Worm (Caenorhabditis elegans) whole organism, L1 larva: Measurements from ENCODE around the gene ndub-6.

Source experiments
- C04F5.9 ChIP-seq: sonication (generic microtip); optimal IDR thresholded peaks from 2 replicates; lab custom pipeline; 2016; ENCODE audit warnings: missing genetic modification characterization, missing compliant biosample characterization
- C16A3.4 ChIP-seq: fragments of 150-350 bp; optimal IDR thresholded peaks from 2 replicates; lab custom pipeline; 2014; ENCODE audit warnings: missing biosample characterization, missing genetic modification characterization
- F16B12.6 ChIP-seq: fragments of 150-350 bp; optimal IDR thresholded peaks from 2 replicates; lab custom pipeline; 2014; ENCODE audit warnings: missing biosample characterization, missing genetic modification characterization
- aha-1 ChIP-seq: fragments of 150-350 bp; optimal IDR thresholded peaks from 2 replicates; lab custom pipeline; 2014; ENCODE audit warnings: missing biosample characterization, missing genetic modification characterization
- alr-1 ChIP-seq: fragments of 200-800 bp; sonication (Bioruptor generic); optimal IDR thresholded peaks from 2 replicates; lab custom pipeline; 2018; ENCODE audit warnings: borderline replicate concordance, mild to moderate bottlenecking, missing genetic modification characterization, missing compliant biosample characterization
- ama-1 ChIP-seq: fragments of 150-350 bp; optimal IDR thresholded peaks from 2 replicates; lab custom pipeline; 2014
- blmp-1 ChIP-seq: fragments of 150-350 bp; optimal IDR thresholded peaks from 2 replicates; lab custom pipeline; 2014; ENCODE audit warnings: missing biosample characterization, missing genetic modification characterization
- ceh-63 ChIP-seq: fragments of 200-800 bp; sonication (Bioruptor generic); optimal IDR thresholded peaks from 2 replicates; lab custom pipeline; 2018; ENCODE audit warnings: mild to moderate bottlenecking, missing genetic modification characterization, missing compliant biosample characterization
- ceh-8 ChIP-seq: fragments of 200-800 bp; sonication (Bioruptor generic); optimal IDR thresholded peaks from 2 replicates; lab custom pipeline; 2018; ENCODE audit warnings: mild to moderate bottlenecking, missing genetic modification characterization, moderate library complexity, missing compliant biosample characterization
- ceh-82 ChIP-seq, 3 experiments: fragments of 150-350 bp in 1 of 3; sonication (generic microtip) in 2 of 3; optimal IDR thresholded peaks; 2 replicates each; lab custom pipeline; 2014 to 2017; ENCODE audit warnings: missing biosample characterization in 3 of 3, missing genetic modification characterization in 3 of 3
- ceh-88 ChIP-seq: fragments of 200-800 bp; sonication (Bioruptor generic); IDR thresholded peaks from 2 replicates; pipeline ENCODE4 v1.3.6; 2022; ENCODE audit warnings: missing genetic modification characterization, missing compliant biosample characterization
- ceh-90 ChIP-seq: sonication (generic microtip); optimal IDR thresholded peaks from 2 replicates; lab custom pipeline; 2016; ENCODE audit warnings: missing genetic modification characterization, missing compliant biosample characterization
- dpl-1 ChIP-seq, 3 experiments: fragments of 150-350 bp in 2 of 3; sonication (generic microtip) in 1 of 3; optimal IDR thresholded peaks; 2 replicates each; lab custom pipeline; 2014 to 2017; ENCODE audit warnings: missing biosample characterization in 3 of 3, missing genetic modification characterization in 3 of 3, missing genetic modification reagents in 3 of 3
- dsc-1 ChIP-seq: sonication (generic microtip); optimal IDR thresholded peaks from 2 replicates; lab custom pipeline; 2016; ENCODE audit warnings: mild to moderate bottlenecking, missing genetic modification characterization, missing compliant biosample characterization
- efl-1 ChIP-seq, 4 experiments: fragments of 150-350 bp; optimal IDR thresholded peaks in 3 of 4; peaks in 1 of 4; 1 replicate in 1 of 4; 2 replicates in 3 of 4; lab custom pipeline; 2014; ENCODE audit warnings: missing biosample characterization in 2 of 4, missing genetic modification characterization in 2 of 4, missing genetic modification reagents in 2 of 4
- efl-3 ChIP-seq: fragments of 200-800 bp; sonication (Bioruptor generic); optimal IDR thresholded peaks from 2 replicates; lab custom pipeline; 2018; ENCODE audit warnings: mild to moderate bottlenecking, missing genetic modification characterization, missing compliant biosample characterization
- egl-13 ChIP-seq: sonication (generic microtip); optimal IDR thresholded peaks from 2 replicates; lab custom pipeline; 2016; ENCODE audit warnings: missing genotype, missing genetic modification reagents, missing genetic modification characterization, missing compliant biosample characterization
- egl-27 ChIP-seq, 2 experiments: fragments of 150-350 bp in 1 of 2; sonication (generic microtip); optimal IDR thresholded peaks; 3 replicates each; lab custom pipeline; 2017 to 2018; ENCODE audit warnings: missing biosample characterization in 2 of 2, missing genetic modification characterization in 2 of 2, missing genetic modification reagents in 2 of 2
- elt-2 ChIP-seq: sonication (generic microtip); optimal IDR thresholded peaks from 2 replicates; lab custom pipeline; 2016; ENCODE audit warnings: missing genetic modification characterization, mild to moderate bottlenecking, inconsistent platforms, missing compliant biosample characterization, missing genetic modification reagents
- elt-3 ChIP-seq, 6 experiments: fragments of 150-350 bp in 1 of 6; sonication (generic microtip); optimal IDR thresholded peaks; 2 replicates each; lab custom pipeline; 2017 to 2018; ENCODE audit warnings: missing biosample characterization in 6 of 6, missing genetic modification characterization in 6 of 6, inconsistent platforms in 1 of 6
- fkh-10 ChIP-seq: sonication (generic microtip); optimal IDR thresholded peaks from 2 replicates; lab custom pipeline; 2017; ENCODE audit warnings: missing biosample characterization, missing genetic modification reagents, missing genetic modification characterization
- fkh-8 ChIP-seq: sonication (generic microtip); optimal IDR thresholded peaks from 2 replicates; lab custom pipeline; 2016; ENCODE audit warnings: mild to moderate bottlenecking, missing genetic modification characterization, missing compliant biosample characterization
- fos-1 ChIP-seq: fragments of 150-350 bp; optimal IDR thresholded peaks from 2 replicates; lab custom pipeline; 2014; ENCODE audit warnings: missing biosample characterization, missing genetic modification characterization
- grh-1 ChIP-seq: fragments of 200-800 bp; sonication (Bioruptor generic); IDR thresholded peaks from 2 replicates; pipeline ENCODE4 v1.3.6; 2022; ENCODE audit warnings: missing genetic modification reagents, missing genetic modification characterization, missing compliant biosample characterization
- hlh-4 ChIP-seq: sonication (generic microtip); optimal IDR thresholded peaks from 2 replicates; lab custom pipeline; 2016; ENCODE audit warnings: mild to moderate bottlenecking, missing genetic modification characterization, missing compliant biosample characterization
- hpl-2 ChIP-seq: fragments of 150-350 bp; optimal IDR thresholded peaks from 2 replicates; lab custom pipeline; 2014; ENCODE audit warnings: missing biosample characterization, missing genetic modification reagents, missing genetic modification characterization
- irx-1 ChIP-seq: sonication (generic microtip); optimal IDR thresholded peaks from 2 replicates; lab custom pipeline; 2016; ENCODE audit warnings: missing genetic modification characterization, missing compliant biosample characterization
- isw-1 ChIP-seq: fragments of 200-800 bp; sonication (Bioruptor generic); IDR thresholded peaks from 2 replicates; pipeline ENCODE4 v1.3.6; 2022; ENCODE audit warnings: missing genetic modification characterization, missing compliant biosample characterization
- lin-15B ChIP-seq: fragments of 150-350 bp; sonication (generic microtip); optimal IDR thresholded peaks from 3 replicates; lab custom pipeline; 2014; ENCODE audit warnings: missing biosample characterization, missing genetic modification characterization
- lsy-2 ChIP-seq, 2 experiments: fragments of 150-350 bp; optimal IDR thresholded peaks; 2 replicates each; lab custom pipeline; 2014; ENCODE audit warnings: missing biosample characterization in 2 of 2, missing genetic modification characterization in 2 of 2
- mdl-1 ChIP-seq, 2 experiments: fragments of 150-350 bp; optimal IDR thresholded peaks; 2 replicates each; lab custom pipeline; 2014 to 2017; ENCODE audit warnings: missing biosample characterization in 2 of 2, missing genetic modification characterization in 2 of 2, inconsistent platforms in 1 of 2
- mef-2 ChIP-seq: fragments of 150-350 bp; optimal IDR thresholded peaks from 2 replicates; lab custom pipeline; 2014; ENCODE audit warnings: missing biosample characterization, missing genetic modification characterization
- mep-1 ChIP-seq: fragments of 150-350 bp; optimal IDR thresholded peaks from 2 replicates; lab custom pipeline; 2014; ENCODE audit warnings: missing biosample characterization, missing genetic modification characterization
- nhr-11 ChIP-seq: fragments of 150-350 bp; optimal IDR thresholded peaks from 2 replicates; lab custom pipeline; 2014; ENCODE audit warnings: missing biosample characterization, missing genetic modification characterization
- nhr-20 ChIP-seq: sonication (generic microtip); optimal IDR thresholded peaks from 2 replicates; lab custom pipeline; 2016; ENCODE audit warnings: mild to moderate bottlenecking, missing genetic modification characterization, missing compliant biosample characterization
- nhr-47 ChIP-seq: sonication (generic microtip); optimal IDR thresholded peaks from 2 replicates; lab custom pipeline; 2016; ENCODE audit warnings: mild to moderate bottlenecking, missing genetic modification characterization, moderate library complexity, missing compliant biosample characterization
- nhr-71 ChIP-seq: sonication (generic microtip); optimal IDR thresholded peaks from 2 replicates; lab custom pipeline; 2016; ENCODE audit warnings: mild to moderate bottlenecking, missing genetic modification characterization, moderate library complexity, missing compliant biosample characterization
- nhr-76 ChIP-seq: sonication (generic microtip); optimal IDR thresholded peaks from 2 replicates; lab custom pipeline; 2017; ENCODE audit warnings: missing biosample characterization, missing genetic modification characterization
- nhr-77 ChIP-seq: fragments of 150-350 bp; optimal IDR thresholded peaks from 2 replicates; lab custom pipeline; 2014; ENCODE audit warnings: missing biosample characterization, missing genetic modification characterization
- nhr-84 ChIP-seq: sonication (generic microtip); optimal IDR thresholded peaks from 2 replicates; lab custom pipeline; 2017; ENCODE audit warnings: missing biosample characterization, missing genetic modification characterization
- nhr-90 ChIP-seq: sonication (generic microtip); optimal IDR thresholded peaks from 2 replicates; lab custom pipeline; 2016; ENCODE audit warnings: mild to moderate bottlenecking, missing genetic modification characterization, missing compliant biosample characterization; ENCODE audit not compliant: poor library complexity
- pag-3 ChIP-seq: sonication (generic microtip); optimal IDR thresholded peaks from 2 replicates; lab custom pipeline; 2017; ENCODE audit warnings: missing genetic modification characterization, mild to moderate bottlenecking, missing compliant biosample characterization, antibody characterized with exemption, borderline replicate concordance; ENCODE audit not compliant: insufficient read depth
- rnt-1 ChIP-seq: sonication (generic microtip); optimal IDR thresholded peaks from 2 replicates; lab custom pipeline; 2016; ENCODE audit warnings: mild to moderate bottlenecking, missing genetic modification characterization, moderate library complexity, missing compliant biosample characterization
- skn-1 ChIP-seq: fragments of 150-350 bp; optimal IDR thresholded peaks from 2 replicates; lab custom pipeline; 2014; ENCODE audit warnings: missing biosample characterization, missing genetic modification characterization
- snpc-4 ChIP-seq: fragments of 150-350 bp; optimal IDR thresholded peaks from 2 replicates; lab custom pipeline; 2014; ENCODE audit warnings: missing biosample characterization, missing genetic modification characterization
- sptf-1 ChIP-seq: fragments of 150-350 bp; optimal IDR thresholded peaks from 2 replicates; lab custom pipeline; 2014; ENCODE audit warnings: missing biosample characterization, missing genetic modification characterization
- swsn-7 ChIP-seq: sonication (generic microtip); optimal IDR thresholded peaks from 2 replicates; lab custom pipeline; 2016; ENCODE audit warnings: missing genetic modification characterization, missing compliant biosample characterization
- unc-62 ChIP-seq: fragments of 150-350 bp; optimal IDR thresholded peaks from 2 replicates; lab custom pipeline; 2014; ENCODE audit warnings: missing biosample characterization, missing genetic modification reagents, missing genetic modification characterization
- unc-98 ChIP-seq: fragments of 200-800 bp; sonication (Bioruptor generic); IDR thresholded peaks from 2 replicates; pipeline ENCODE4 v1.3.6; 2022; ENCODE audit warnings: missing genetic modification characterization, missing compliant biosample characterization
- vab-15 ChIP-seq: sonication (generic microtip); optimal IDR thresholded peaks from 2 replicates; lab custom pipeline; 2017; ENCODE audit warnings: missing genotype, mild to moderate bottlenecking, missing genetic modification characterization, missing compliant biosample characterization
- xbp-1 ChIP-seq: sonication (generic microtip); optimal IDR thresholded peaks from 2 replicates; lab custom pipeline; 2016; ENCODE audit warnings: missing genetic modification characterization, missing compliant biosample characterization
- zip-4 ChIP-seq: fragments of 200-800 bp; sonication (Bioruptor generic); optimal IDR thresholded peaks from 2 replicates; lab custom pipeline; 2018; ENCODE audit warnings: mild to moderate bottlenecking, missing genetic modification characterization, moderate library complexity, missing compliant biosample characterization
- ztf-11 ChIP-seq, 2 experiments: sonication (generic microtip); optimal IDR thresholded peaks; 2 replicates each; lab custom pipeline; 2016 to 2017; ENCODE audit warnings: missing genetic modification characterization in 2 of 2, missing biosample characterization in 1 of 2, missing compliant biosample characterization in 1 of 2

Gene ndub-6

ce11 chrIV:11649031-11649430 is 3.2 kb upstream of the ndub-6 start, which contains the start of gene ZK809.8:
ZK809.8 (minus strand) TSS chrIV:11649064.
- TF ChIP-seq rnt-1 (tag; lab: Kevin White, UChicago) (peak; percentile 41), ama-1 (lab: Kevin White, UChicago) (no peak), elt-2 (no peak), F16B12.6 (no peak), fos-1 (tag; lab: Kevin White, UChicago) (no peak), hlh-4 (tag; lab: Kevin White, UChicago) (no peak), ceh-88 (GFP tag; lab: Robert Waterston, UW) (no peak), fkh-8 (tag; lab: Kevin White, UChicago) (no peak), mep-1 (tag; lab: Kevin White, UChicago) (no peak), ceh-90 (no peak), grh-1 (GFP tag; lab: Robert Waterston, UW) (no peak), vab-15 (tag; lab: Kevin White, UChicago) (no peak), isw-1 (no peak), skn-1 (no peak), hpl-2 (no peak), nhr-20 (tag; lab: Kevin White, UChicago) (peak; percentile 6), dsc-1 (no peak), lin-15B (tag; lab: Kevin White, UChicago) (no peak), pag-3 (tag; lab: Kevin White, UChicago) (no peak), ceh-82 (tag; optimal IDR thresholded peaks at IDR 0.05; lab: Kevin White, UChicago) (no peak), nhr-90 (tag; lab: Kevin White, UChicago) (no peak), nhr-47 (tag; lab: Kevin White, UChicago) (no peak), sptf-1 (tag; lab: Kevin White, UChicago) (no peak), aha-1 (no peak), swsn-7 (tag; lab: Kevin White, UChicago) (no peak), C16A3.4 (tag; lab: Kevin White, UChicago) (no peak), egl-13 (no peak), mef-2 (no peak), C04F5.9 (tag; lab: Kevin White, UChicago) (no peak), ceh-8 (GFP tag; lab: Kevin White, UChicago) (no peak), nhr-84 (no peak), unc-98 (no peak), zip-4 (GFP tag; lab: Kevin White, UChicago) (no peak), nhr-71 (peak; percentile 82), egl-27 (tag; optimal IDR thresholded peaks at IDR 0.05; lab: Kevin White, UChicago) (no peak), lsy-2 (tag; optimal IDR thresholded peaks at IDR 0.05; lab: Kevin White, UChicago) (peak in 1 of 2 experiments; percentile 42), elt-3 (tag; optimal IDR thresholded peaks at IDR 0.05; lab: Kevin White, UChicago) (no peak), blmp-1 (tag; lab: Kevin White, UChicago) (no peak), nhr-11 (tag; lab: Kevin White, UChicago) (no peak), nhr-77 (no peak), ceh-63 (GFP tag; lab: Kevin White, UChicago) (no peak), efl-3 (GFP tag; lab: Kevin White, UChicago) (no peak), unc-62 (GFP tag; lab: Kevin White, UChicago) (no peak), fkh-10 (no peak), alr-1 (no peak), irx-1 (tag; lab: Kevin White, UChicago) (no peak), efl-1 (optimal IDR thresholded peaks at IDR 0.05; lab: Kevin White, UChicago) (no peak), efl-1 (GFP tag; optimal IDR thresholded peaks at IDR 0.05 in 1 of 2; lab: Kevin White, UChicago) (no peak), nhr-76 (tag; lab: Kevin White, UChicago) (no peak), mdl-1 (tag; optimal IDR thresholded peaks at IDR 0.05; lab: Kevin White, UChicago) (no peak), snpc-4 (no peak), xbp-1 (tag; lab: Kevin White, UChicago) (no peak), ztf-11 (tag; optimal IDR thresholded peaks at IDR 0.05; lab: Kevin White, UChicago) (no peak), dpl-1 (GFP tag; optimal IDR thresholded peaks at IDR 0.05; lab: Kevin White, UChicago) (no peak)
